Fruit fly (Drosophila melanogaster) whole organism, embryonic: ENCODE data around the gene CG5846.

ENCODE experiments used
- Abd-B ChIP-seq: fragments of 200-800 bp; sonication (Bioruptor generic); optimal IDR thresholded peaks from 2 replicates; lab custom pipeline; 2018; ENCODE audit warnings: missing biosample characterization, mild to moderate bottlenecking, missing genetic modification characterization, moderate library complexity
- CG10321 ChIP-seq: fragments of 200-800 bp; sonication (Bioruptor generic); IDR thresholded peaks from 2 replicates; pipeline ENCODE4 v1.3.6; 2022; ENCODE audit warnings: missing biosample characterization, missing genetic modification characterization
- CG14441 ChIP-seq: fragments of 200-800 bp; sonication (Bioruptor generic); IDR thresholded peaks from 2 replicates; pipeline ENCODE4 v1.3.6; 2022; ENCODE audit warnings: missing biosample characterization, missing genetic modification characterization
- CG15514 ChIP-seq: fragments of 200-800 bp; sonication (Bioruptor generic); optimal IDR thresholded peaks from 3 replicates; lab custom pipeline; 2017; ENCODE audit warnings: missing biosample characterization, missing genetic modification characterization, mild to moderate bottlenecking, moderate library complexity, missing genetic modification reagents
- CG16813 ChIP-seq: fragments of 200-800 bp; sonication (Bioruptor generic); IDR thresholded peaks from 3 replicates; pipeline ENCODE4 v1.3.6; 2022; ENCODE audit warnings: missing biosample characterization, missing genetic modification characterization; ENCODE audit not compliant: partially characterized antibody
- CG16815 ChIP-seq: fragments of 200-800 bp; sonication (Bioruptor generic); optimal IDR thresholded peaks from 3 replicates; lab custom pipeline; 2017; ENCODE audit warnings: missing biosample characterization, mild to moderate bottlenecking, missing genetic modification characterization
- CG16863 ChIP-seq: fragments of 200-800 bp; sonication (Bioruptor generic); optimal IDR thresholded peaks from 3 replicates; lab custom pipeline; 2016; ENCODE audit warnings: missing biosample characterization, missing genetic modification characterization
- CG17359 ChIP-seq: fragments of 200-800 bp; sonication (Bioruptor generic); optimal IDR thresholded peaks from 3 replicates; lab custom pipeline; 2018; ENCODE audit warnings: missing biosample characterization, mild to moderate bottlenecking, missing genetic modification characterization, moderate library complexity
- CG17361 ChIP-seq: fragments of 200-800 bp; sonication (Bioruptor generic); IDR thresholded peaks from 3 replicates; pipeline ENCODE4 v1.3.6; 2022; ENCODE audit warnings: missing biosample characterization, missing genetic modification characterization
- CG18764 ChIP-seq: fragments of 200-800 bp; sonication (Bioruptor generic); optimal IDR thresholded peaks from 3 replicates; lab custom pipeline; 2016; ENCODE audit warnings: missing biosample characterization, missing genetic modification characterization
- CG2202 ChIP-seq: fragments of 200-800 bp; sonication (Bioruptor generic); optimal IDR thresholded peaks from 2 replicates; lab custom pipeline; 2018; ENCODE audit warnings: missing biosample characterization, mild to moderate bottlenecking, missing genetic modification characterization
- CG31224 ChIP-seq: fragments of 200-800 bp; sonication (Bioruptor generic); IDR thresholded peaks from 2 replicates; pipeline ENCODE4 v1.3.6; 2022; ENCODE audit warnings: missing biosample characterization, missing genetic modification characterization
- CG32772 ChIP-seq: fragments of 200-800 bp; sonication (Bioruptor generic); IDR thresholded peaks from 2 replicates; pipeline ENCODE4 v1.3.6; 2022; ENCODE audit warnings: missing biosample characterization, missing genetic modification characterization
- CG34422 ChIP-seq: fragments of 200-800 bp; sonication (Bioruptor generic); IDR thresholded peaks from 3 replicates; pipeline ENCODE4 v1.3.6; 2022; ENCODE audit warnings: missing biosample characterization, missing genetic modification characterization
- CG3995 ChIP-seq: fragments of 200-800 bp; sonication (Bioruptor generic); optimal IDR thresholded peaks from 3 replicates; lab custom pipeline; 2016; ENCODE audit warnings: missing biosample characterization, missing genetic modification characterization
- CG4282 ChIP-seq: fragments of 200-800 bp; sonication (Bioruptor generic); optimal IDR thresholded peaks from 2 replicates; lab custom pipeline; 2016; ENCODE audit warnings: missing biosample characterization, missing genetic modification characterization
- CG4617 ChIP-seq: fragments of 200-800 bp; sonication (Bioruptor generic); optimal IDR thresholded peaks from 3 replicates; lab custom pipeline; 2016; ENCODE audit warnings: missing biosample characterization, missing genetic modification characterization, borderline replicate concordance
- CG5180 ChIP-seq: fragments of 200-800 bp; sonication (Bioruptor generic); optimal IDR thresholded peaks from 3 replicates; lab custom pipeline; 2017; ENCODE audit warnings: missing biosample characterization, missing genetic modification characterization, mild to moderate bottlenecking, moderate library complexity, missing genetic modification reagents
- CG7372 ChIP-seq: fragments of 200-800 bp; sonication (Bioruptor generic); IDR thresholded peaks from 2 replicates; pipeline ENCODE4 v1.3.6; 2022; ENCODE audit warnings: missing biosample characterization, missing genetic modification characterization
- CG7963 ChIP-seq: fragments of 200-800 bp; sonication (Bioruptor generic); IDR thresholded peaks from 3 replicates; pipeline ENCODE4 v1.3.6; 2022; ENCODE audit warnings: missing biosample characterization, missing genetic modification characterization; ENCODE audit not compliant: partially characterized antibody
- CG8924 ChIP-seq: fragments of 200-800 bp; optimal IDR thresholded peaks from 3 replicates; lab custom pipeline; 2019; ENCODE audit warnings: missing biosample characterization, mild to moderate bottlenecking, missing genetic modification characterization, moderate library complexity
- CTCF ChIP-seq: fragments of 200-800 bp; sonication (Bioruptor generic); optimal IDR thresholded peaks from 2 replicates; lab custom pipeline; 2017; ENCODE audit warnings: missing biosample characterization, mild to moderate bottlenecking, missing genetic modification characterization, moderate library complexity
- Chrac-16 ChIP-seq: fragments of 200-800 bp; sonication (Bioruptor generic); optimal IDR thresholded peaks from 3 replicates; lab custom pipeline; 2016; ENCODE audit warnings: missing biosample characterization, missing genetic modification characterization
- E2f2 ChIP-seq: fragments of 200-800 bp; sonication (Bioruptor generic); IDR thresholded peaks from 2 replicates; pipeline ENCODE4 v1.3.6; 2022; ENCODE audit warnings: missing biosample characterization, missing genetic modification characterization
- Ets97D ChIP-seq: fragments of 200-800 bp; sonication (Bioruptor generic); optimal IDR thresholded peaks from 3 replicates; lab custom pipeline; 2016; ENCODE audit warnings: missing biosample characterization, missing genetic modification characterization
- Nf-YB ChIP-seq: fragments of 200-800 bp; sonication (Bioruptor generic); optimal IDR thresholded peaks from 3 replicates; lab custom pipeline; 2019; ENCODE audit warnings: missing biosample characterization, mild to moderate bottlenecking, missing genetic modification characterization, moderate library complexity
- PHDP ChIP-seq: fragments of 200-800 bp; sonication (Bioruptor generic); optimal IDR thresholded peaks from 3 replicates; lab custom pipeline; 2018; ENCODE audit warnings: missing biosample characterization, mild to moderate bottlenecking, missing genetic modification characterization, moderate library complexity
- Pdp1 ChIP-seq, 2 experiments: fragments of 200-800 bp; sonication (Bioruptor generic); optimal IDR thresholded peaks; 3 replicates each; lab custom pipeline; 2016; ENCODE audit warnings: missing biosample characterization in 2 of 2, missing genetic modification characterization in 2 of 2, mild to moderate bottlenecking in 1 of 2, moderate library complexity in 1 of 2
- Sry-δ ChIP-seq: fragments of 200-800 bp; sonication (Bioruptor generic); optimal IDR thresholded peaks from 2 replicates; lab custom pipeline; 2016; ENCODE audit warnings: missing biosample characterization, missing genetic modification characterization
- Vsx1 ChIP-seq: fragments of 200-800 bp; sonication (Bioruptor generic); optimal IDR thresholded peaks from 2 replicates; lab custom pipeline; 2017; ENCODE audit warnings: missing biosample characterization, mild to moderate bottlenecking, missing genetic modification characterization, missing genetic modification reagents
- amos ChIP-seq: fragments of 200-800 bp; sonication (Bioruptor generic); IDR thresholded peaks from 2 replicates; pipeline ENCODE4 v1.3.6; 2022; ENCODE audit warnings: missing biosample characterization, missing genetic modification characterization; ENCODE audit not compliant: partially characterized antibody
- dan ChIP-seq: fragments of 200-800 bp; sonication (Bioruptor generic); IDR thresholded peaks from 2 replicates; pipeline ENCODE4 v1.3.6; 2022; ENCODE audit warnings: missing biosample characterization, missing genetic modification characterization
- dpn ChIP-seq, 2 experiments: fragments of 200-800 bp; sonication (Bioruptor generic); optimal IDR thresholded peaks; 3 replicates each; lab custom pipeline; 2016; ENCODE audit warnings: missing biosample characterization in 2 of 2, missing genetic modification characterization in 2 of 2
- en ChIP-seq: fragments of 200-800 bp; sonication (Bioruptor generic); optimal IDR thresholded peaks from 2 replicates; lab custom pipeline; 2016; ENCODE audit warnings: missing biosample characterization, missing genetic modification characterization
- eve ChIP-seq, 2 experiments: fragments of >200 bp; optimal IDR thresholded peaks; 2 replicates each; lab custom pipeline; 2017; ENCODE audit warnings: missing biosample characterization in 2 of 2, missing genetic modification characterization in 2 of 2
- gce ChIP-seq: fragments of 200-800 bp; sonication (Bioruptor generic); IDR thresholded peaks from 3 replicates; pipeline ENCODE4 v1.3.6; 2022; ENCODE audit warnings: missing biosample characterization, missing genetic modification characterization
- gfzf ChIP-seq: fragments of 200-800 bp; sonication (Bioruptor generic); optimal IDR thresholded peaks from 2 replicates; lab custom pipeline; 2016; ENCODE audit warnings: missing biosample characterization, mild to moderate bottlenecking, missing genetic modification characterization, moderate library complexity
- her ChIP-seq: fragments of 200-800 bp; sonication (Bioruptor generic); optimal IDR thresholded peaks from 2 replicates; lab custom pipeline; 2016; ENCODE audit warnings: missing biosample characterization, missing genetic modification characterization
- kah ChIP-seq: fragments of 200-800 bp; sonication (Bioruptor generic); optimal IDR thresholded peaks from 2 replicates; lab custom pipeline; 2018; ENCODE audit warnings: missing biosample characterization, mild to moderate bottlenecking, missing genetic modification characterization
- mam ChIP-seq: fragments of 200-800 bp; sonication (Bioruptor generic); optimal IDR thresholded peaks from 3 replicates; lab custom pipeline; 2016; ENCODE audit warnings: missing biosample characterization, missing genetic modification characterization
- pnt ChIP-seq: fragments of 200-800 bp; sonication (Bioruptor generic); optimal IDR thresholded peaks from 3 replicates; lab custom pipeline; 2016; ENCODE audit warnings: missing biosample characterization, missing genetic modification characterization
- pros ChIP-seq: fragments of 200-800 bp; sonication (Bioruptor generic); optimal IDR thresholded peaks from 3 replicates; lab custom pipeline; 2019; ENCODE audit warnings: missing biosample characterization, mild to moderate bottlenecking, missing genetic modification characterization, moderate library complexity
- rib ChIP-seq: fragments of 200-800 bp; sonication (Bioruptor generic); IDR thresholded peaks from 2 replicates; pipeline ENCODE4 v1.3.6; 2022; ENCODE audit warnings: missing biosample characterization, missing genetic modification characterization
- row ChIP-seq: fragments of 200-800 bp; sonication (Bioruptor generic); IDR thresholded peaks from 3 replicates; pipeline ENCODE4 v1.3.6; 2022; ENCODE audit warnings: missing biosample characterization, missing genetic modification characterization
- stwl ChIP-seq: fragments of 200-800 bp; sonication (Bioruptor generic); optimal IDR thresholded peaks from 3 replicates; lab custom pipeline; 2018; ENCODE audit warnings: missing biosample characterization, mild to moderate bottlenecking, missing genetic modification characterization, moderate library complexity
- tin ChIP-seq: fragments of 200-800 bp; sonication (Bioruptor generic); optimal IDR thresholded peaks from 3 replicates; lab custom pipeline; 2016; ENCODE audit warnings: missing biosample characterization, missing genetic modification characterization
- tio ChIP-seq: fragments of 200-800 bp; sonication (Bioruptor generic); optimal IDR thresholded peaks from 2 replicates; lab custom pipeline; 2017; ENCODE audit warnings: missing biosample characterization, missing genetic modification characterization, inconsistent platforms
- trem ChIP-seq: fragments of 200-800 bp; optimal IDR thresholded peaks from 3 replicates; lab custom pipeline; 2019; ENCODE audit warnings: missing biosample characterization, mild to moderate bottlenecking, missing genetic modification characterization, moderate library complexity
- tx ChIP-seq: fragments of 200-800 bp; sonication (Bioruptor generic); optimal IDR thresholded peaks from 2 replicates; lab custom pipeline; 2016; ENCODE audit warnings: missing biosample characterization, missing genetic modification characterization
- vfl ChIP-seq: fragments of 200-800 bp; sonication (Bioruptor generic); optimal IDR thresholded peaks from 2 replicates; lab custom pipeline; 2016; ENCODE audit warnings: missing biosample characterization, missing genetic modification characterization
- wek ChIP-seq: fragments of 200-800 bp; sonication (Bioruptor generic); optimal IDR thresholded peaks from 3 replicates; lab custom pipeline; 2018; ENCODE audit warnings: missing biosample characterization, mild to moderate bottlenecking, missing genetic modification characterization, moderate library complexity
- zen ChIP-seq: fragments of 200-800 bp; sonication (Bioruptor generic); optimal IDR thresholded peaks from 3 replicates; lab custom pipeline; 2018; ENCODE audit warnings: missing biosample characterization, mild to moderate bottlenecking, missing genetic modification characterization, moderate library complexity

The CG5846 gene

DNA sequence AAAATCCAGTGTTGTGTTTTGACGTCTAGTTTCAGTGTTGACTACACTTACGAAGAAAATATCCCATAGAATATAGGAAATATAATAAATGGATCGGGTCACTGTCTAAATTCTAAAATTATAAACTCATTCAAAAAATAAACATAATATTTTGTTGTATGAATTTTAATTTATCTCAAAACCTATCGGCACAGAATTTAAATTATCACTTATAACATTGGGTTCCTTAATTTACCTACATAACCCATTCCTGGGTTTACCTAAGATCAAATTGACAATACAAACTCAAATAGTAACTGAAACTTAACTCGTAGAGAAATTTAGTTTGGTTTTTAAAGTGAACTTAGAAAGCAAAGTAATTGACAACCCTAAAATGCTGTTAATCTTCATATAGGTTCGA, 39.5 kb upstream of the CG5846 start (continued):
- TF ChIP-seq amos (GFP tag; lab: Robert Waterston, UW), result no peak
- no peak for TF ChIP-seq her
- TF ChIP-seq CG34422 (GFP tag; lab: Robert Waterston, UW), result no peak
- TF ChIP-seq Sry-δ (GFP tag; lab: Kevin White, UChicago), result peak; percentile 13
- TF ChIP-seq tx (GFP tag; lab: Kevin White, UChicago), result no peak
- no peak for TF ChIP-seq tin
- TF ChIP-seq pnt, result peak; percentile 11
- TF ChIP-seq en, result no peak
- peak; percentile 60 for TF ChIP-seq trem (tag; lab: Kevin White, UChicago)
- no peak for TF ChIP-seq wek (GFP tag; lab: Kevin White, UChicago)
- TF ChIP-seq mam (GFP tag; lab: Kevin White, UChicago), result peak; percentile 21
- no peak for TF ChIP-seq CG31224
- TF ChIP-seq CG14441 (GFP tag; lab: Robert Waterston, UW), result no peak
- TF ChIP-seq tio (GFP tag; lab: Kevin White, UChicago), result peak; percentile 52
- no peak for TF ChIP-seq CG4617 (GFP tag; lab: Kevin White, UChicago)
- TF ChIP-seq CG7372 (GFP tag; lab: Robert Waterston, UW), result no peak
- peak; percentile 40 for TF ChIP-seq CG16815 (GFP tag; lab: Kevin White, UChicago)
- TF ChIP-seq Vsx1 (GFP tag; lab: Kevin White, UChicago), result no peak
- TF ChIP-seq CG3995 (GFP tag; lab: Kevin White, UChicago), result no peak
- no peak for TF ChIP-seq CG17359 (tag; lab: Kevin White, UChicago)
- no peak for TF ChIP-seq CG7963 (GFP tag; lab: Robert Waterston, UW)
- no peak for TF ChIP-seq Ets97D (GFP tag; lab: Kevin White, UChicago)
- no peak for TF ChIP-seq PHDP
- no peak for TF ChIP-seq Pdp1 (GFP tag; optimal IDR thresholded peaks at IDR 0.05; lab: Kevin White, UChicago)
- TF ChIP-seq Nf-YB (GFP tag; lab: Kevin White, UChicago), result no peak
- peak; percentile 53; the same call in 1 of the 3 replicates for TF ChIP-seq row (GFP tag; lab: Robert Waterston, UW)
- TF ChIP-seq zen (tag; lab: Kevin White, UChicago), result peak; percentile 28
- no peak for TF ChIP-seq CG16813 (GFP tag; lab: Robert Waterston, UW)
- peak in 1 of 2 experiments; percentile 23 for TF ChIP-seq dpn (GFP tag; optimal IDR thresholded peaks at IDR 0.05; lab: Kevin White, UChicago)
- no peak for TF ChIP-seq rib (GFP tag; lab: Robert Waterston, UW)
- TF ChIP-seq CG15514 (GFP tag; lab: Kevin White, UChicago), result no peak
- no peak for TF ChIP-seq CG10321
- peak; percentile 48; the same call in 1 of the 3 replicates for TF ChIP-seq CG17361 (GFP tag; lab: Robert Waterston, UW)
- no peak for TF ChIP-seq CG4282 (GFP tag; lab: Kevin White, UChicago)
- peak; percentile 60 for TF ChIP-seq CG8924
- no peak for TF ChIP-seq Abd-B (GFP tag; lab: Kevin White, UChicago)
- no peak for TF ChIP-seq gce (GFP tag; lab: Robert Waterston, UW)
- peak; percentile 74 for TF ChIP-seq stwl (tag; lab: Kevin White, UChicago)
- TF ChIP-seq vfl (GFP tag; lab: Kevin White, UChicago), result no peak
- TF ChIP-seq dan (GFP tag; lab: Robert Waterston, UW), result no peak
- TF ChIP-seq CG5180, result no peak
- no peak for TF ChIP-seq gfzf
- no peak for TF ChIP-seq CTCF (GFP tag; lab: Kevin White, UChicago)
- no peak for TF ChIP-seq CG32772
- TF ChIP-seq CG18764, result no peak
- TF ChIP-seq kah, result no peak
- no peak for TF ChIP-seq pros (GFP tag; lab: Kevin White, UChicago)
- peak; percentile 28 for TF ChIP-seq Chrac-16 (GFP tag; lab: Kevin White, UChicago)
- no peak for TF ChIP-seq E2f2
- no peak for TF ChIP-seq eve (GFP tag; optimal IDR thresholded peaks at IDR 0.05; lab: Kevin White, UChicago)
- TF ChIP-seq CG2202 (tag; lab: Kevin White, UChicago), result no peak
- TF ChIP-seq CG16863, result no peak
